Worm (Caenorhabditis elegans): ENCODE measurements around the gene C35C5.10.

Gene C35C5.10

ce11 chrX:11576429-11577088 lies 20.5 kb downstream of the C35C5.10 start:
- TF ChIP-seq lin-14 (GFP tag; optimal IDR thresholded peaks at IDR 0.05) (peak; percentile 78), mab-9 (GFP tag; IDR thresholded peaks at IDR 0.05) (0 out of 2 replicates have a peak, but pooled peaks have one; percentile 19), lin-15B (tag; optimal IDR thresholded peaks at IDR 0.05) (no peak), ztf-4 (tag; optimal IDR thresholded peaks at IDR 0.05) (no peak), efl-1 (optimal IDR thresholded peaks at IDR 0.05) (no peak), efl-1 (GFP tag; optimal IDR thresholded peaks at IDR 0.05 in 1 of 2) (peak in 1 of 2 experiments; percentile 49), ceh-82 (tag; optimal IDR thresholded peaks at IDR 0.05) (peak in 1 of 3 experiments; percentile 17)

- TF ChIP-seq unc-30 (tag; optimal IDR thresholded peaks at IDR 0.05) (no peak), mep-1 (tag; optimal IDR thresholded peaks at IDR 0.05) (no peak), ceh-82 (tag; optimal IDR thresholded peaks at IDR 0.05) (no peak), sptf-1 (tag; optimal IDR thresholded peaks at IDR 0.05) (no peak), lin-35 (GFP tag; optimal IDR thresholded peaks at IDR 0.05) (no peak), hlh-17 (GFP tag; optimal IDR thresholded peaks at IDR 0.05; ENCODE audit: borderline replicate concordance) (no peak), efl-1 (optimal IDR thresholded peaks at IDR 0.05) (no peak), efl-1 (GFP tag; optimal IDR thresholded peaks at IDR 0.05 in 1 of 2) (no peak), lin-15B (tag; optimal IDR thresholded peaks at IDR 0.05) (no peak)
These were observed 29.3 kb downstream of the C35C5.10 start, which contains the start of gene abts-2 for ce11 chrX:11585375-11585774. Gene abts-2 (plus strand): TSS chrX:11585675.

- TF ChIP-seq dsc-1 (tag; optimal IDR thresholded peaks at IDR 0.05) (peak; percentile 69), fkh-10 (GFP tag; optimal IDR thresholded peaks at IDR 0.05) (no peak), ceh-8 (GFP tag; optimal IDR thresholded peaks at IDR 0.05) (no peak)
These were observed 29.9 kb downstream of the C35C5.10 start for ce11 chrX:11585894-11586293.

ce11 chrX:11590545-11590944 lies 34.5 kb downstream of the C35C5.10 start:
- no peak for TF ChIP-seq nhr-20 (tag; optimal IDR thresholded peaks at IDR 0.05)
- no peak for TF ChIP-seq C16A3.4 (tag; optimal IDR thresholded peaks at IDR 0.05)
- no peak for TF ChIP-seq isw-1 (GFP tag; IDR thresholded peaks at IDR 0.05)
- no peak for TF ChIP-seq efl-1 (optimal IDR thresholded peaks at IDR 0.05)
- peak in 1 of 2 experiments; percentile 91 for TF ChIP-seq efl-1 (GFP tag; optimal IDR thresholded peaks at IDR 0.05 in 1 of 2)
- no peak for TF ChIP-seq nhr-85 (tag)
- no peak for TF ChIP-seq fkh-4 (tag; optimal IDR thresholded peaks at IDR 0.05; ENCODE audit: borderline replicate concordance)

ce11 chrX:11591620-11592019 lies 35.6 kb downstream of the C35C5.10 start, which contains the start of gene F52D10.2:
Gene F52D10.2 (minus strand): TSS chrX:11591720.
- TF ChIP-seq fkh-8 (tag; optimal IDR thresholded peaks at IDR 0.05) (no peak), elt-3 (tag; optimal IDR thresholded peaks at IDR 0.05) (no peak), efl-1 (optimal IDR thresholded peaks at IDR 0.05) (no peak), efl-1 (GFP tag; optimal IDR thresholded peaks at IDR 0.05 in 1 of 2) (no peak), unc-30 (tag; optimal IDR thresholded peaks at IDR 0.05) (no peak), nhr-20 (tag; optimal IDR thresholded peaks at IDR 0.05) (no peak), nhr-11 (tag; optimal IDR thresholded peaks at IDR 0.05) (no peak), hlh-4 (tag; optimal IDR thresholded peaks at IDR 0.05) (no peak), efl-3 (GFP tag; optimal IDR thresholded peaks at IDR 0.05) (no peak), ztf-11 (tag; optimal IDR thresholded peaks at IDR 0.05) (no peak), grh-1 (GFP tag; IDR thresholded peaks at IDR 0.05) (no peak), lin-35 (GFP tag; optimal IDR thresholded peaks at IDR 0.05) (no peak), lin-39 (tag; optimal IDR thresholded peaks at IDR 0.05) (no peak), ceh-88 (GFP tag; IDR thresholded peaks at IDR 0.05) (no peak)

ce11 chrX:11592539-11592938 lies 36.5 kb downstream of the C35C5.10 start:
- TF ChIP-seq zag-1 (tag; optimal IDR thresholded peaks at IDR 0.05) (no peak), ama-1 (optimal IDR thresholded peaks at IDR 0.05) (no peak), nhr-77 (tag; optimal IDR thresholded peaks at IDR 0.05) (no peak), ces-1 (GFP tag; optimal IDR thresholded peaks at IDR 0.05) (no peak), unc-98 (GFP tag; IDR thresholded peaks at IDR 0.05) (no peak), elt-2 (tag; optimal IDR thresholded peaks at IDR 0.05) (no peak), efl-3 (GFP tag; optimal IDR thresholded peaks at IDR 0.05) (no peak), C34B4.2 (tag; optimal IDR thresholded peaks at IDR 0.05) (no peak), nhr-90 (tag; optimal IDR thresholded peaks at IDR 0.05; ENCODE audit: poor library complexity) (no peak), nhr-85 (tag) (peak; percentile 35), rnt-1 (tag; optimal IDR thresholded peaks at IDR 0.05) (no peak), dsc-1 (tag; optimal IDR thresholded peaks at IDR 0.05) (peak; percentile 93), ztf-11 (tag; optimal IDR thresholded peaks at IDR 0.05) (no peak), ets-5 (GFP tag; IDR thresholded peaks at IDR 0.05) (no peak), Y116A8C.19 (tag; optimal IDR thresholded peaks at IDR 0.05; ENCODE audit: borderline replicate concordance) (no peak), lin-39 (tag; optimal IDR thresholded peaks at IDR 0.05) (no peak), mef-2 (tag; optimal IDR thresholded peaks at IDR 0.05) (no peak), nhr-76 (tag; optimal IDR thresholded peaks at IDR 0.05) (no peak)
